Worm (Caenorhabditis elegans) whole organism, L4 larva: Measurements from ENCODE around the gene str-45.
"Not testable (repeated sequence)": the region's sequence is repeated elsewhere in the genome, so short reads cannot be mapped to it uniquely, and the experiment has no call there.

Experiments used
- F44E2.7 ChIP-seq: fragments of 200-800 bp; sonication (Bioruptor generic); IDR thresholded peaks from 2 replicates; pipeline ENCODE4 v2.1.2; 2022; ENCODE audit warnings: missing genetic modification characterization, missing compliant biosample characterization
- F49E8.2 ChIP-seq: sonication (generic microtip); optimal IDR thresholded peaks from 2 replicates; lab custom pipeline; 2016; ENCODE audit warnings: missing compliant biosample characterization, mild to moderate bottlenecking, missing genetic modification characterization, borderline replicate concordance
- R02D3.7 ChIP-seq: fragments of 150-350 bp; sonication (generic microtip); optimal IDR thresholded peaks from 3 replicates; lab custom pipeline; 2014; ENCODE audit warnings: missing biosample characterization, missing genetic modification characterization
- T20F7.1 ChIP-seq: fragments of 200-800 bp; sonication (Bioruptor generic); optimal IDR thresholded peaks from 2 replicates; lab custom pipeline; 2018; ENCODE audit warnings: mild to moderate bottlenecking, missing genetic modification characterization, missing compliant biosample characterization
- T26A8.4 ChIP-seq: fragments of 200-800 bp; sonication (Bioruptor generic); IDR thresholded peaks from 2 replicates; pipeline ENCODE4 v1.3.6; 2022; ENCODE audit warnings: missing genetic modification characterization, missing compliant biosample characterization
- Y105C5A.15 ChIP-seq: fragments of 200-800 bp; sonication (Bioruptor generic); IDR thresholded peaks from 2 replicates; pipeline ENCODE4 v1.3.6; 2022; ENCODE audit warnings: missing genetic modification characterization, missing compliant biosample characterization
- Y48G9A.11 ChIP-seq: fragments of 200-800 bp; sonication (Bioruptor generic); IDR thresholded peaks from 2 replicates; pipeline ENCODE4 v1.3.6; 2022; ENCODE audit warnings: missing genetic modification reagents, missing genetic modification characterization, missing compliant biosample characterization
- ama-1 ChIP-seq: fragments of 150-350 bp; optimal IDR thresholded peaks from 2 replicates; lab custom pipeline; 2014; ENCODE audit warnings: inconsistent platforms, mixed read lengths
- ceh-32 ChIP-seq: sonication (generic microtip); optimal IDR thresholded peaks from 2 replicates; lab custom pipeline; 2016; ENCODE audit warnings: mild to moderate bottlenecking, missing genetic modification characterization, missing compliant biosample characterization; ENCODE audit not compliant: poor library complexity
- ceh-44 ChIP-seq: fragments of 200-800 bp; sonication (Bioruptor generic); IDR thresholded peaks from 2 replicates; pipeline ENCODE4 v1.3.6; 2022; ENCODE audit warnings: missing genetic modification reagents, missing genetic modification characterization, missing compliant biosample characterization
- ceh-82 ChIP-seq: sonication (generic microtip); optimal IDR thresholded peaks from 2 replicates; lab custom pipeline; 2017; ENCODE audit warnings: missing biosample characterization, missing genetic modification characterization
- daf-19 ChIP-seq: fragments of 200-800 bp; sonication (Bioruptor generic); conservative IDR thresholded peaks from 2 replicates; pipeline ENCODE4 v1.3.6; 2022; ENCODE audit warnings: missing genetic modification characterization, missing compliant biosample characterization
- dmd-6 ChIP-seq: fragments of 200-800 bp; sonication (Bioruptor generic); IDR thresholded peaks from 2 replicates; pipeline ENCODE4 v1.3.6; 2022; ENCODE audit warnings: missing genetic modification reagents, missing genetic modification characterization, missing compliant biosample characterization
- dpl-1 ChIP-seq: fragments of 150-350 bp; optimal IDR thresholded peaks from 2 replicates; lab custom pipeline; 2014; ENCODE audit warnings: missing biosample characterization, missing genetic modification reagents, missing genetic modification characterization
- dve-1 ChIP-seq: sonication (generic microtip); optimal IDR thresholded peaks from 2 replicates; lab custom pipeline; 2017; ENCODE audit warnings: antibody characterized with exemption, mild to moderate bottlenecking, missing genetic modification characterization, missing compliant biosample characterization; ENCODE audit not compliant: insufficient read depth
- egl-27 ChIP-seq: sonication (generic microtip); optimal IDR thresholded peaks from 3 replicates; lab custom pipeline; 2017; ENCODE audit warnings: missing biosample characterization, missing genetic modification reagents, missing genetic modification characterization
- fkh-10 ChIP-seq: fragments of 150-350 bp; optimal IDR thresholded peaks from 2 replicates; lab custom pipeline; 2014; ENCODE audit warnings: missing biosample characterization, missing genetic modification reagents, missing genetic modification characterization
- hmg-1.1 ChIP-seq: fragments of 200-800 bp; sonication (Bioruptor generic); IDR thresholded peaks from 2 replicates; pipeline ENCODE4 v1.3.6; 2022; ENCODE audit warnings: missing genetic modification reagents, missing genetic modification characterization, missing compliant biosample characterization
- jun-1 ChIP-seq: fragments of 150-350 bp; optimal IDR thresholded peaks from 2 replicates; lab custom pipeline; 2014; ENCODE audit warnings: missing biosample characterization, missing genetic modification reagents, missing genetic modification characterization
- lin-1 ChIP-seq: fragments of 200-800 bp; sonication (Bioruptor generic); IDR thresholded peaks from 2 replicates; pipeline ENCODE4 v1.3.6; 2022; ENCODE audit warnings: missing genetic modification reagents, missing genetic modification characterization, missing compliant biosample characterization
- lin-15B ChIP-seq: fragments of 150-350 bp; sonication (generic microtip); optimal IDR thresholded peaks from 3 replicates; lab custom pipeline; 2014; ENCODE audit warnings: missing biosample characterization, missing genetic modification characterization
- lin-38 ChIP-seq: fragments of 200-800 bp; sonication (Bioruptor generic); IDR thresholded peaks from 2 replicates; pipeline ENCODE4 v1.3.6; 2022; ENCODE audit warnings: missing genetic modification reagents, missing genetic modification characterization, missing compliant biosample characterization
- madf-9 ChIP-seq: fragments of 200-800 bp; sonication (Bioruptor generic); conservative IDR thresholded peaks from 2 replicates; pipeline ENCODE4 v1.3.6; 2022; ENCODE audit warnings: missing genetic modification reagents, missing genetic modification characterization, missing compliant biosample characterization
- mxl-3 ChIP-seq: fragments of 200-800 bp; sonication (Bioruptor generic); optimal IDR thresholded peaks from 2 replicates; lab custom pipeline; 2018; ENCODE audit warnings: mild to moderate bottlenecking, missing genetic modification characterization, missing compliant biosample characterization
- nhr-102 ChIP-seq: sonication (generic microtip); optimal IDR thresholded peaks from 2 replicates; lab custom pipeline; 2016; ENCODE audit warnings: mild to moderate bottlenecking, missing genetic modification characterization, moderate library complexity, missing compliant biosample characterization
- nhr-25 ChIP-seq: sonication (generic microtip); optimal IDR thresholded peaks from 2 replicates; lab custom pipeline; 2017; ENCODE audit warnings: missing genetic modification characterization, mild to moderate bottlenecking, missing compliant biosample characterization, antibody characterized with exemption, moderate library complexity, borderline replicate concordance; ENCODE audit not compliant: insufficient read depth
- pha-4 ChIP-seq, 2 experiments: fragments of 150-350 bp in 1 of 2; fragments of 200-800 bp in 1 of 2; sonication (Bioruptor generic) in 1 of 2; IDR thresholded peaks in 1 of 2; optimal IDR thresholded peaks in 1 of 2; 2 replicates each; pipeline versions ENCODE4 v1.3.6 to Lab custom; 2014 to 2022; ENCODE audit warnings: missing genetic modification characterization in 2 of 2, missing genetic modification reagents in 2 of 2, missing biosample characterization in 1 of 2, missing compliant biosample characterization in 1 of 2
- php-3 ChIP-seq: fragments of 200-800 bp; sonication (Bioruptor generic); IDR thresholded peaks from 2 replicates; pipeline ENCODE4 v1.3.6; 2022; ENCODE audit warnings: missing genetic modification reagents, missing genetic modification characterization, missing compliant biosample characterization
- rbr-2 ChIP-seq: sonication (generic microtip); optimal IDR thresholded peaks from 2 replicates; lab custom pipeline; 2016; ENCODE audit warnings: missing genotype, missing genetic modification characterization, missing compliant biosample characterization
- saeg-2 ChIP-seq: fragments of 200-800 bp; sonication (Bioruptor generic); IDR thresholded peaks from 2 replicates; pipeline ENCODE4 v1.3.6; 2022; ENCODE audit warnings: missing genetic modification reagents, missing genetic modification characterization, missing compliant biosample characterization
- snpc-1.2 ChIP-seq: fragments of 200-800 bp; sonication (Bioruptor generic); IDR thresholded peaks from 2 replicates; pipeline ENCODE4 v1.3.6; 2022; ENCODE audit warnings: missing genetic modification reagents, missing genetic modification characterization, missing compliant biosample characterization
- snpc-4 ChIP-seq: fragments of 150-350 bp; optimal IDR thresholded peaks from 2 replicates; lab custom pipeline; 2014; ENCODE audit warnings: missing biosample characterization, missing genetic modification characterization
- tra-1 ChIP-seq: fragments of 200-800 bp; sonication (Bioruptor generic); IDR thresholded peaks from 2 replicates; pipeline ENCODE4 v1.3.6; 2022; ENCODE audit warnings: missing genetic modification reagents, missing genetic modification characterization, missing compliant biosample characterization
- unc-39 ChIP-seq: sonication (generic microtip); optimal IDR thresholded peaks from 2 replicates; lab custom pipeline; 2017; ENCODE audit warnings: missing biosample characterization, missing genetic modification characterization
- zfp-2 ChIP-seq: sonication (generic microtip); optimal IDR thresholded peaks from 2 replicates; lab custom pipeline; 2016; ENCODE audit warnings: mild to moderate bottlenecking, missing genetic modification characterization, missing compliant biosample characterization
- ztf-7 ChIP-seq: fragments of 150-350 bp; optimal IDR thresholded peaks from 2 replicates; lab custom pipeline; 2014; ENCODE audit warnings: missing biosample characterization, missing genetic modification characterization

str-45 gene

ce11 chrV:15115968-15116367, 42.8 kb upstream of the str-45 start, which contains the start of gene T01G5.8:
T01G5.8 (plus strand) TSS chrV:15116268.
- TF ChIP-seq daf-19 (GFP tag; lab: Robert Waterston, UW); pha-4 (GFP tag; IDR thresholded peaks at IDR 0.05; lab: Robert Waterston, UW); pha-4 (tag; optimal IDR thresholded peaks at IDR 0.05; lab: Kevin White, UChicago); lin-38: not testable (repeated sequence)

- TF ChIP-seq T20F7.1 (GFP tag; lab: Kevin White, UChicago) (no peak), nhr-25 (tag; lab: Kevin White, UChicago) (no peak), madf-9 (GFP tag; lab: Robert Waterston, UW) (no peak), snpc-1.2 (GFP tag; lab: Robert Waterston, UW) (no peak), dve-1 (tag; lab: Kevin White, UChicago) (peak; percentile 20)
Observed at ce11 chrV:15119517-15119916, 39.3 kb upstream of the str-45 start, which contains the start of gene flor-1. flor-1 (minus strand) TSS chrV:15119617.

ce11 chrV:15125162-15125561, 33.6 kb upstream of the str-45 start, which contains the start of gene ugt-30:
ugt-30 (minus strand) TSS chrV:15125262.
- TF ChIP-seq dmd-6 (GFP tag; lab: Robert Waterston, UW) = peak; percentile 40; the same call in 1 of the 2 replicates

ce11 chrV:15127413-15127812, 31.4 kb upstream of the str-45 start, which contains the start of gene srj-27:
srj-27 (minus strand) TSS chrV:15127513.
- no peak for TF ChIP-seq egl-27 (tag; lab: Kevin White, UChicago)
- no peak for TF ChIP-seq rbr-2 (tag; lab: Kevin White, UChicago)
- no peak for TF ChIP-seq R02D3.7 (tag; lab: Kevin White, UChicago)
- no peak for TF ChIP-seq Y105C5A.15
- TF ChIP-seq dpl-1 (GFP tag; lab: Kevin White, UChicago) = no peak
- no peak for TF ChIP-seq fkh-10 (GFP tag; lab: Kevin White, UChicago)
- no peak for TF ChIP-seq dve-1 (tag; lab: Kevin White, UChicago)
- TF ChIP-seq ztf-7 = no peak
- no peak for TF ChIP-seq php-3 (GFP tag; lab: Robert Waterston, UW)
- TF ChIP-seq F49E8.2 (tag; lab: Kevin White, UChicago) = no peak
- TF ChIP-seq lin-15B (tag; lab: Kevin White, UChicago) = no peak
- no peak for TF ChIP-seq jun-1 (tag; lab: Kevin White, UChicago)
- no peak for TF ChIP-seq snpc-1.2 (GFP tag; lab: Robert Waterston, UW)
- no peak for TF ChIP-seq zfp-2
- TF ChIP-seq, all 104 proteins: peak for 0

ce11 chrV:15127955-15128354, 30.8 kb upstream of the str-45 start, which contains the start of gene srr-7:
srr-7 (plus strand) TSS chrV:15128255.
- TF ChIP-seq ceh-82 (tag; lab: Kevin White, UChicago) = no peak
- TF ChIP-seq ceh-32 (tag; lab: Kevin White, UChicago) = no peak
- TF ChIP-seq Y105C5A.15 = no peak
- no peak for TF ChIP-seq mxl-3 (GFP tag; lab: Kevin White, UChicago)
- no peak for TF ChIP-seq unc-39 (tag; lab: Kevin White, UChicago)

ce11 chrV:15132423-15132822, 26.4 kb upstream of the str-45 start, which contains the start of gene str-171:
str-171 (minus strand) TSS chrV:15132523.
- no peak for TF ChIP-seq Y48G9A.11 (GFP tag; lab: Robert Waterston, UW)
- TF ChIP-seq T26A8.4 (GFP tag; lab: Robert Waterston, UW) = no peak
- TF ChIP-seq tra-1 (GFP tag; lab: Robert Waterston, UW) = no peak
- TF ChIP-seq nhr-102 (tag; lab: Kevin White, UChicago) = no peak
- TF ChIP-seq snpc-4 (tag; lab: Kevin White, UChicago) = no peak
- TF ChIP-seq lin-1 = no peak
- TF ChIP-seq zfp-2 = no peak
- no peak for TF ChIP-seq ama-1 (lab: Kevin White, UChicago)
- no peak for TF ChIP-seq egl-27 (tag; lab: Kevin White, UChicago)
- no peak for TF ChIP-seq F44E2.7
- TF ChIP-seq saeg-2 (GFP tag; lab: Robert Waterston, UW) = no peak
- no peak for TF ChIP-seq ceh-44 (GFP tag; lab: Robert Waterston, UW)
- no peak for TF ChIP-seq hmg-1.1 (GFP tag; lab: Robert Waterston, UW)
- no peak for TF ChIP-seq T20F7.1 (GFP tag; lab: Kevin White, UChicago)
